Fruit fly (Drosophila melanogaster): ENCODE measurements around the gene wapl.

- TF ChIP-seq usp (GFP tag; optimal IDR thresholded peaks at IDR 0.05) (no peak), pan (optimal IDR thresholded peaks at IDR 0.05) (no peak)
Observed at dm6 chrX:2148671-2149070, 10.1 kb downstream of the wapl start.

Measured in whole organism.